Worm (Caenorhabditis elegans) whole organism, midembryonic: ENCODE data around the gene rabr-3.

Experiments
- flt-1 ChIP-seq: fragments of 200-800 bp; sonication (Bioruptor generic); IDR thresholded peaks from 2 replicates; pipeline ENCODE4 v1.3.6; 2022; ENCODE audit warnings: missing genetic modification characterization, missing compliant biosample characterization
- klf-2 ChIP-seq: fragments of 200-800 bp; sonication (Bioruptor generic); conservative IDR thresholded peaks from 2 replicates; pipeline ENCODE4 v1.3.6; 2022; ENCODE audit warnings: missing genetic modification reagents, missing genetic modification characterization, missing compliant biosample characterization
- ztf-23 ChIP-seq: fragments of 200-800 bp; sonication (Bioruptor generic); IDR thresholded peaks from 2 replicates; pipeline ENCODE4 v1.3.6; 2022; ENCODE audit warnings: missing genetic modification reagents, missing genetic modification characterization, missing compliant biosample characterization
- ztf-29 ChIP-seq: fragments of 200-800 bp; sonication (Bioruptor generic); IDR thresholded peaks from 2 replicates; pipeline ENCODE4 v1.3.6; 2022; ENCODE audit warnings: missing genetic modification reagents, missing genetic modification characterization, missing compliant biosample characterization

DNA sequence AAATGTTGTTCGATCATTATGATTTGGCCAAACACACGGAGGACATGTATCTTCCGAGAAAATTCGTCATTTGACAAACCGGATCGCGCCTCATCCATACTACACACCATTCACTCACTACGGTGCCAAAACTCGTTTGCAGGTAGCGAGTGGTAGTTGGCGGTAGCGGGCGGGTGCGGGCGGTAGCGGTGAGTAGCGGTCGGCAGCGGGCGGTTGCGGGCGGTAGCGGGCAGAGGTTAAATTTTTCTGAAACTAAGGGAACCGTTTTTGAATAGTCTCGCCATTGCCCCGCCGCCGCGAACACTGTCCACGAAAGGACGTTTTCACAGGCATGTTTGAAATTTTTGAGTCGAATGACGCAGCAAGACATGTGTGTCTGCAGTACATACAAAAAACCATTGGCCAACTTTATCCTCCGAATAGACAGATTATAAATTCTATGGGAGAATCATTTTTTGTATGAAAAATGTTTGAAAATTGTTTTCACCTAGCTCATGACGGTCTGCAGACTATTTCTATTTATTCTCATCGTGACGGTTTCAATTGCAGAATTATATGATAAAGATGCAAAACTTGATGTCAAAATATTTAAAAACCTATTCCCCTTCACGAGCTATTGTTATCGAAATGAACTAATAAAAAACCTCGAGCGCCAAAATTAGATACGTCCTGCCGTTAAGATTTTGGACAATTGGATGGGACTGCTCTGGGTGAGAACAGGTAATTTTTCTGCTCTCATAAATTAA lies 15.0 kb downstream of the rabr-3 start, which contains the start of gene F11A5.16:
- TF ChIP-seq klf-2 (GFP tag; lab: Robert Waterston, UW) (no peak), ztf-29 (GFP tag; lab: Robert Waterston, UW) (no peak), ztf-23 (GFP tag; lab: Robert Waterston, UW) (no peak), flt-1 (GFP tag; lab: Robert Waterston, UW) (no peak)
